Worm (Caenorhabditis elegans) whole organism, L3 larva: ENCODE measurements around the gene F36G9.3.

ENCODE experiments used
- ama-1 ChIP-seq: fragments of 150-350 bp; optimal IDR thresholded peaks from 2 replicates; lab custom pipeline; 2018
- elt-3 ChIP-seq, 3 experiments: fragments of 150-350 bp in 1 of 3; sonication (generic microtip) in 2 of 3; optimal IDR thresholded peaks; 2 replicates in 2 of 3; 4 replicates in 1 of 3; lab custom pipeline; 2014 to 2017; ENCODE audit warnings: missing biosample characterization in 3 of 3, missing genetic modification characterization in 3 of 3
- fos-1 ChIP-seq: fragments of 150-350 bp; optimal IDR thresholded peaks from 2 replicates; lab custom pipeline; 2014; ENCODE audit warnings: missing biosample characterization, missing genetic modification characterization
- nhr-237 ChIP-seq: fragments of 150-350 bp; optimal IDR thresholded peaks from 2 replicates; lab custom pipeline; 2014; ENCODE audit warnings: missing biosample characterization, missing genetic modification characterization
- pqm-1 ChIP-seq: fragments of 150-350 bp; optimal IDR thresholded peaks from 2 replicates; lab custom pipeline; 2017; ENCODE audit warnings: missing biosample characterization, missing genetic modification characterization, inconsistent platforms
- snpc-4 ChIP-seq: fragments of 150-350 bp; optimal IDR thresholded peaks from 2 replicates; lab custom pipeline; 2014; ENCODE audit warnings: missing biosample characterization, missing genetic modification characterization
- tbx-2 ChIP-seq: sonication (generic microtip); optimal IDR thresholded peaks from 2 replicates; lab custom pipeline; 2016; ENCODE audit warnings: mild to moderate bottlenecking, missing genetic modification characterization, missing compliant biosample characterization
- zag-1 ChIP-seq: fragments of 150-350 bp; optimal IDR thresholded peaks from 2 replicates; lab custom pipeline; 2014; ENCODE audit warnings: missing biosample characterization, missing genetic modification characterization
- ztf-11 ChIP-seq: fragments of 150-350 bp; optimal IDR thresholded peaks from 2 replicates; lab custom pipeline; 2014; ENCODE audit warnings: missing biosample characterization, missing genetic modification characterization

DNA sequence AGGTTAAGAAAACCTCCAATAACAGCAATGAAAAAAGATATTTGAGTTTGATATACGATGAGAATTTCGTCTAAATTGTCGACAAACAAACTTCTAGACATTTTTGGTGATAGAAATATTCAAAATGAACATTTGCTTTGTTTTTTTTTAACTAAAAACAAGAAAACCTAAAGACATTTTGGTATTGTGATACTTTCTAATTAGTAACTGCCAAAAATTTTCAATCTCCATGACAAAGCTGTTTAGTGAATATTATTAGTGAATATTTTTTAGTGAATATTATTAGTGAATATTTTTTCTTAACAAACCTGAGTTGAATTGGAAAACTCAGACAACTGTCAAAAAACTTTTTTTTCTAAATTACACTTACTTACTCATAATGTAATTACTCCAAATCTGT lies 16.9 kb upstream of the F36G9.3 start, which contains the start of gene srw-55:
- TF ChIP-seq snpc-4 (tag; lab: Kevin White, UChicago) (no peak), ama-1 (no peak), elt-3 (tag; optimal IDR thresholded peaks at IDR 0.05; lab: Kevin White, UChicago) (no peak), nhr-237 (tag; lab: Kevin White, UChicago) (no peak), ztf-11 (tag; lab: Kevin White, UChicago) (no peak), pqm-1 (tag; lab: Kevin White, UChicago) (no peak), tbx-2 (no peak), fos-1 (tag; lab: Kevin White, UChicago) (no peak), zag-1 (tag; lab: Kevin White, UChicago) (no peak)
